Fruit fly (Drosophila melanogaster): Measurements from ENCODE around the gene CG1486.

Gene CG1486

DNA sequence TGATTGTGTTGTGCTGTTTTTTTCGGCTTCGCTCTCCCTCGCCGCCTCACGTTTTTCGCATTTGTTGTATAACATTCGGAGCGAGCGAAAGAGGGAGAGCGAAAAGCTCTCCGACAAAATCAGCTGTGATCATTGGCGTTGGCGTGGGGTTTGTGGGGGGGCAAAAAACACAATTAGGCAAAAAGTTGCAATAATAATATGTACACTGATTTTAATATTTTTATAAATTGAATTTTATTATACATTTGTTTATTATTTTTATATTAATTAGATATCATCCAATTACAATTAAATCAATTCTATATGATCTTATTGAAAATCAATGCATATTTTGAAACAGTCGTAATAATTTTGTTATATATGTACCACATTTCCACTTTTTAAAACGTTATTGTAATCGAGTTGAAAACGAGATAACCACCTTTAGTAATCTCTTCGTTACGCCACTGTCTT, 51.8 kb downstream of the CG1486 start (continued):
- no peak for TF ChIP-seq wek (GFP tag; optimal IDR thresholded peaks at IDR 0.05)
- peak; percentile 51 for TF ChIP-seq CG12659 (GFP tag; optimal IDR thresholded peaks at IDR 0.05)
- TF ChIP-seq Elba2 (GFP tag; optimal IDR thresholded peaks at IDR 0.05) = no peak
- no peak for TF ChIP-seq CG12071 (GFP tag; optimal IDR thresholded peaks at IDR 0.05)
- TF ChIP-seq onecut (GFP tag; IDR thresholded peaks at IDR 0.05) = no peak; the same call in 1 of the 2 replicates
- peak; percentile 74 for TF ChIP-seq Meics (GFP tag; optimal IDR thresholded peaks at IDR 0.05)
- TF ChIP-seq tio (GFP tag; optimal IDR thresholded peaks at IDR 0.05) = no peak
- peak; percentile 52 for TF ChIP-seq Dek (tag; optimal IDR thresholded peaks at IDR 0.05)
- no peak for TF ChIP-seq zfh1 (GFP tag; IDR thresholded peaks at IDR 0.05)
- peak; percentile 6 for TF ChIP-seq Chrac-16 (GFP tag; optimal IDR thresholded peaks at IDR 0.05)
- no peak for TF ChIP-seq ham (GFP tag; IDR thresholded peaks at IDR 0.05)
- no peak for TF ChIP-seq Atf-2 (GFP tag; optimal IDR thresholded peaks at IDR 0.05)
- no peak for TF ChIP-seq prd (optimal IDR thresholded peaks at IDR 0.05)
- 0 out of 3 replicates have a peak, but pooled peaks have one; percentile 37 for TF ChIP-seq prd (GFP tag; IDR thresholded peaks at IDR 0.05)
- TF ChIP-seq Mrtf (GFP tag; IDR thresholded peaks at IDR 0.05) = 0 out of 3 replicates have a peak, but pooled peaks have one; percentile 42
- no peak for TF ChIP-seq CG2116 (GFP tag; optimal IDR thresholded peaks at IDR 0.05)
- no peak for TF ChIP-seq cas (GFP tag; IDR thresholded peaks at IDR 0.05)
- TF ChIP-seq CG8281 (tag; optimal IDR thresholded peaks at IDR 0.05) = no peak
- TF ChIP-seq bcd (GFP tag; optimal IDR thresholded peaks at IDR 0.05) = peak; percentile 37
- no peak for TF ChIP-seq tx (GFP tag; optimal IDR thresholded peaks at IDR 0.05)
- TF ChIP-seq mirr (GFP tag; optimal IDR thresholded peaks at IDR 0.05) = no peak
- TF ChIP-seq Gug (GFP tag; IDR thresholded peaks at IDR 0.05) = peak; percentile 36; the same call in 1 of the 4 replicates
- TF ChIP-seq CG6175 (GFP tag; IDR thresholded peaks at IDR 0.05) = no peak
- no peak for TF ChIP-seq Lpt (GFP tag; optimal IDR thresholded peaks at IDR 0.05)
- TF ChIP-seq dmrt11E (tag; optimal IDR thresholded peaks at IDR 0.05) = no peak
- no peak for TF ChIP-seq pan (optimal IDR thresholded peaks at IDR 0.05)
- no peak for TF ChIP-seq pan (GFP tag; optimal IDR thresholded peaks at IDR 0.05 in 1 of 2, IDR thresholded peaks at IDR 0.05 in 1 of 2)
- TF ChIP-seq CG34224 (GFP tag; IDR thresholded peaks at IDR 0.05; ENCODE audit: partially characterized antibody) = no peak
- 0 out of 2 replicates have a peak, but pooled peaks have one; percentile 24 for TF ChIP-seq al (GFP tag; IDR thresholded peaks at IDR 0.05)
- no peak for TF ChIP-seq danr (GFP tag; IDR thresholded peaks at IDR 0.05)
- TF ChIP-seq CG6765 (GFP tag; optimal IDR thresholded peaks at IDR 0.05) = no peak
- TF ChIP-seq CG2889 (GFP tag; IDR thresholded peaks at IDR 0.05) = no peak
- no peak for TF ChIP-seq gsb-n (tag; optimal IDR thresholded peaks at IDR 0.05)
- TF ChIP-seq klu (GFP tag; IDR thresholded peaks at IDR 0.05) = no peak
- TF ChIP-seq CG43689 (GFP tag; IDR thresholded peaks at IDR 0.05) = no peak
- TF ChIP-seq vvl (GFP tag; IDR thresholded peaks at IDR 0.05) = peak; percentile 46; the same call in 1 of the 2 replicates
- peak; percentile 45 for TF ChIP-seq Oli (tag; optimal IDR thresholded peaks at IDR 0.05)
- TF ChIP-seq trh (GFP tag; optimal IDR thresholded peaks at IDR 0.05) = no peak
- TF ChIP-seq CG14014 (GFP tag; IDR thresholded peaks at IDR 0.05) = peak; percentile 30; the same call in 1 of the 2 replicates
- no peak for TF ChIP-seq CG4854 (GFP tag; optimal IDR thresholded peaks at IDR 0.05)
- no peak for TF ChIP-seq CG15601 (tag; optimal IDR thresholded peaks at IDR 0.05)
- TF ChIP-seq org-1 (GFP tag; optimal IDR thresholded peaks at IDR 0.05) = peak; percentile 7
- no peak for TF ChIP-seq gt (GFP tag; IDR thresholded peaks at IDR 0.05)
- peak; percentile 39 for TF ChIP-seq CoRest (tag; optimal IDR thresholded peaks at IDR 0.05)
- TF ChIP-seq kni (GFP tag; optimal IDR thresholded peaks at IDR 0.05) = no peak
- TF ChIP-seq Sry-δ (GFP tag; optimal IDR thresholded peaks at IDR 0.05) = no peak
- peak; percentile 61 for TF ChIP-seq CG3281 (GFP tag; optimal IDR thresholded peaks at IDR 0.05)
- TF ChIP-seq schlank (tag; optimal IDR thresholded peaks at IDR 0.05) = no peak
- TF ChIP-seq CG13894 (tag; optimal IDR thresholded peaks at IDR 0.05) = no peak
- TF ChIP-seq CG18011 (GFP tag; optimal IDR thresholded peaks at IDR 0.05) = no peak
- TF ChIP-seq ewg (GFP tag; optimal IDR thresholded peaks at IDR 0.05) = no peak
- TF ChIP-seq disco-r (GFP tag; optimal IDR thresholded peaks at IDR 0.05) = no peak
